Fruit fly (Drosophila melanogaster): ENCODE results near the gene CG9368.
A peak's percentile ranks its signal among the peaks of the same experiment; 100 is the strongest.

CG9368 gene

DNA sequence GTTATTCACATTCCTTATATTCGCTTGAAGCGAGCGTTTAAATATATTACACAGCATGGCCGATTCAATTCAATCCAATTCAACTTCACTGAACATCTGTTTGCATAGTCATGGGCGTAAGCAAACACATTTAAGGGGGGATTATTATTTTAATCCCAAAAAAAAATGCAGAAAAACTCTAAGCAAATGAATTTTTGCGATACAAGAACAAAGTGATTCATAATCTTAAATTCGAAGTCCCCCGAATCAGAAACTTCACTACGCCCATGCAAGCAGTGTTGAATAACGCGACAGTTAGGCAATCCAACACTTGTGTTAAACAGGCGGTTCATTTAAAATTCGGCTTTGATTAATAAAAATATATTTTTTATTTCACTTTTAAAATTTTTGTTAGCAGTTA is 11.0 kb upstream of the CG9368 start, which contains the start of gene CG14100 (continued):
- TF ChIP-seq HLH54F (GFP tag; optimal IDR thresholded peaks at IDR 0.05) (peak; percentile 100), CG13624 (GFP tag; optimal IDR thresholded peaks at IDR 0.05) (peak; percentile 100), kay (GFP tag; optimal IDR thresholded peaks at IDR 0.05) (peak; percentile 100), CG8359 (GFP tag; optimal IDR thresholded peaks at IDR 0.05; ENCODE audit: borderline replicate concordance) (peak; percentile 98), CG1832 (GFP tag; optimal IDR thresholded peaks at IDR 0.05) (peak; percentile 13), ATbp (GFP tag; optimal IDR thresholded peaks at IDR 0.05) (peak; percentile 100), Fer3 (tag; optimal IDR thresholded peaks at IDR 0.05) (peak; percentile 100), CG3407 (GFP tag; optimal IDR thresholded peaks at IDR 0.05) (peak; percentile 99), stwl (tag; optimal IDR thresholded peaks at IDR 0.05) (peak; percentile 99), ato (GFP tag; IDR thresholded peaks at IDR 0.05; ENCODE audit: partially characterized antibody) (no peak), CG3726 (GFP tag; IDR thresholded peaks at IDR 0.05) (peak; percentile 100), maf-S (GFP tag; optimal IDR thresholded peaks at IDR 0.05) (peak; percentile 100), CG8290 (GFP tag; optimal IDR thresholded peaks at IDR 0.05) (peak; percentile 100), CG8290 (tag; optimal IDR thresholded peaks at IDR 0.05) (peak; percentile 100), hth (optimal IDR thresholded peaks at IDR 0.05) (no peak), CG15514 (GFP tag; optimal IDR thresholded peaks at IDR 0.05) (peak; percentile 97), wek (GFP tag; optimal IDR thresholded peaks at IDR 0.05) (peak; percentile 100), CG11560 (tag; IDR thresholded peaks at IDR 0.05) (peak; percentile 98), fru (optimal IDR thresholded peaks at IDR 0.05) (no peak), h (optimal IDR thresholded peaks at IDR 0.05) (no peak), NC2β (GFP tag; optimal IDR thresholded peaks at IDR 0.05) (peak; percentile 100), Ets97D (GFP tag; optimal IDR thresholded peaks at IDR 0.05) (peak; percentile 98), crc (GFP tag; optimal IDR thresholded peaks at IDR 0.05) (peak; percentile 100), CG17829 (tag; optimal IDR thresholded peaks at IDR 0.05) (peak; percentile 100), pan (optimal IDR thresholded peaks at IDR 0.05) (no peak), pan (GFP tag; optimal IDR thresholded peaks at IDR 0.05 in 1 of 2, IDR thresholded peaks at IDR 0.05 in 1 of 2) (peak in 1 of 2 experiments; percentile 100), Camta (GFP tag; optimal IDR thresholded peaks at IDR 0.05) (peak; percentile 100), CG7745 (tag; optimal IDR thresholded peaks at IDR 0.05) (peak; percentile 99), Nf-YC (tag; optimal IDR thresholded peaks at IDR 0.05) (peak; percentile 97), CG31441 (GFP tag; IDR thresholded peaks at IDR 0.05) (peak; percentile 100), shn (GFP tag; optimal IDR thresholded peaks at IDR 0.05) (peak; percentile 100), PHDP (tag; optimal IDR thresholded peaks at IDR 0.05) (peak; percentile 100), ftz-f1 (GFP tag; optimal IDR thresholded peaks at IDR 0.05) (peak; percentile 98), CG15269 (tag; optimal IDR thresholded peaks at IDR 0.05) (peak; percentile 100), Bgb (GFP tag; IDR thresholded peaks at IDR 0.05; ENCODE audit: partially characterized antibody) (no peak), gem (tag; optimal IDR thresholded peaks at IDR 0.05) (peak; percentile 100), C15 (GFP tag; IDR thresholded peaks at IDR 0.05) (peak; percentile 100), Lhr (GFP tag; optimal IDR thresholded peaks at IDR 0.05) (peak; percentile 100), HmgD (GFP tag; optimal IDR thresholded peaks at IDR 0.05) (peak; percentile 100), CG7839 (tag; optimal IDR thresholded peaks at IDR 0.05) (peak; percentile 100), gsb-n (tag; optimal IDR thresholded peaks at IDR 0.05) (peak; percentile 100), pnt (GFP tag; optimal IDR thresholded peaks at IDR 0.05) (peak; percentile 100), eve (GFP tag; optimal IDR thresholded peaks at IDR 0.05) (peak in 1 of 2 experiments; percentile 91), CG6854 (GFP tag; optimal IDR thresholded peaks at IDR 0.05) (peak; percentile 100), CG12659 (GFP tag; optimal IDR thresholded peaks at IDR 0.05) (peak; percentile 100), dmrt99B (tag; optimal IDR thresholded peaks at IDR 0.05) (peak; percentile 100), Elba2 (GFP tag; optimal IDR thresholded peaks at IDR 0.05) (peak; percentile 100), Sry-β (GFP tag; optimal IDR thresholded peaks at IDR 0.05) (peak; percentile 87), CG10431 (GFP tag; optimal IDR thresholded peaks at IDR 0.05) (peak; percentile 99), YL-1 (GFP tag; optimal IDR thresholded peaks at IDR 0.05) (peak; percentile 100), Dip2 (GFP tag; IDR thresholded peaks at IDR 0.05) (peak; percentile 87), CG1647 (GFP tag; optimal IDR thresholded peaks at IDR 0.05) (peak; percentile 100)
